Fruit fly (Drosophila melanogaster) whole organism, prepupa: ENCODE results near the gene tipE.
A peak's percentile ranks its signal among the peaks of the same experiment; 100 is the strongest.

ENCODE experiments used
- Blimp-1 ChIP-seq: fragments of 200-800 bp; sonication (Bioruptor generic); optimal IDR thresholded peaks from 3 replicates; lab custom pipeline; 2017; ENCODE audit warnings: missing biosample characterization, missing genetic modification characterization, mild to moderate bottlenecking, moderate library complexity, missing genetic modification reagents
- CG10669 ChIP-seq: fragments of 200-800 bp; sonication (Bioruptor generic); optimal IDR thresholded peaks from 3 replicates; lab custom pipeline; 2018; ENCODE audit warnings: missing biosample characterization, mild to moderate bottlenecking, missing genetic modification characterization, moderate library complexity
- CG15336 ChIP-seq: fragments of 200-800 bp; sonication (Bioruptor generic); IDR thresholded peaks from 2 replicates; pipeline ENCODE4 v1.3.6; 2022; ENCODE audit warnings: missing biosample characterization, missing genetic modification characterization
- CG32006 ChIP-seq: fragments of 200-800 bp; sonication (Bioruptor generic); optimal IDR thresholded peaks from 3 replicates; lab custom pipeline; 2017; ENCODE audit warnings: missing biosample characterization, mild to moderate bottlenecking, missing genetic modification characterization
- CG4318 ChIP-seq: fragments of 200-800 bp; sonication (Bioruptor generic); optimal IDR thresholded peaks from 3 replicates; lab custom pipeline; 2017; ENCODE audit warnings: missing biosample characterization, mild to moderate bottlenecking, missing genetic modification characterization
- CG6163 ChIP-seq: fragments of 200-800 bp; sonication (Bioruptor generic); IDR thresholded peaks from 3 replicates; pipeline ENCODE4 v1.3.6; 2022; ENCODE audit warnings: missing biosample characterization, missing genetic modification characterization
- CG6276 ChIP-seq: fragments of 200-800 bp; sonication (Bioruptor generic); optimal IDR thresholded peaks from 2 replicates; lab custom pipeline; 2017; ENCODE audit warnings: missing biosample characterization, mild to moderate bottlenecking, missing genetic modification characterization
- CG6854 ChIP-seq: fragments of 200-800 bp; sonication (Bioruptor generic); optimal IDR thresholded peaks from 2 replicates; lab custom pipeline; 2017; ENCODE audit warnings: missing biosample characterization, mild to moderate bottlenecking, missing genetic modification characterization
- CG8319 ChIP-seq: fragments of 200-800 bp; sonication (Bioruptor generic); optimal IDR thresholded peaks from 3 replicates; lab custom pipeline; 2016; ENCODE audit warnings: missing biosample characterization, missing genetic modification characterization
- CG8632 ChIP-seq: fragments of 200-800 bp; sonication (Bioruptor generic); optimal IDR thresholded peaks from 3 replicates; lab custom pipeline; 2016; ENCODE audit warnings: missing biosample characterization, missing genetic modification characterization
- Eip78C ChIP-seq: fragments of 200-800 bp; sonication (Bioruptor generic); peaks from one replicate; lab custom pipeline; 2016; ENCODE audit warnings: missing biosample characterization, missing genetic modification characterization
- Eip93F ChIP-seq: fragments of 200-800 bp; sonication (Bioruptor generic); optimal IDR thresholded peaks from 2 replicates; lab custom pipeline; 2016; ENCODE audit warnings: missing biosample characterization, mild to moderate bottlenecking, missing genetic modification characterization
- Ets96B ChIP-seq: fragments of 200-800 bp; optimal IDR thresholded peaks from 2 replicates; lab custom pipeline; 2019; ENCODE audit warnings: missing biosample characterization, mild to moderate bottlenecking, missing genetic modification characterization, moderate library complexity
- Gug ChIP-seq: fragments of 200-800 bp; sonication (Bioruptor generic); IDR thresholded peaks from 2 replicates; pipeline ENCODE4 v1.3.6; 2022; ENCODE audit warnings: missing biosample characterization, missing genetic modification characterization
- Lpt ChIP-seq: fragments of 200-800 bp; sonication (Bioruptor generic); optimal IDR thresholded peaks from 3 replicates; lab custom pipeline; 2016; ENCODE audit warnings: missing biosample characterization, missing genetic modification characterization
- OdsH ChIP-seq: fragments of 200-800 bp; sonication (Bioruptor generic); optimal IDR thresholded peaks from 3 replicates; lab custom pipeline; 2016; ENCODE audit warnings: missing biosample characterization, missing genetic modification characterization
- Smox ChIP-seq: fragments of 200-800 bp; sonication (Bioruptor generic); optimal IDR thresholded peaks from 3 replicates; lab custom pipeline; 2016; ENCODE audit warnings: missing biosample characterization, missing genetic modification characterization
- Sox102F ChIP-seq: fragments of 200-800 bp; sonication (Bioruptor generic); optimal IDR thresholded peaks from 2 replicates; lab custom pipeline; 2016; ENCODE audit warnings: missing biosample characterization, mild to moderate bottlenecking, missing genetic modification characterization
- Sox15 ChIP-seq: fragments of 200-800 bp; sonication (Bioruptor generic); optimal IDR thresholded peaks from 3 replicates; lab custom pipeline; 2016; ENCODE audit warnings: missing biosample characterization, missing genetic modification characterization
- acj6 ChIP-seq: fragments of 200-800 bp; sonication (Bioruptor generic); optimal IDR thresholded peaks from 3 replicates; lab custom pipeline; 2016; ENCODE audit warnings: missing biosample characterization, missing genetic modification characterization
- cyc ChIP-seq: fragments of 200-800 bp; sonication (Bioruptor generic); optimal IDR thresholded peaks from 3 replicates; lab custom pipeline; 2016; ENCODE audit warnings: missing biosample characterization, missing genetic modification characterization
- dac ChIP-seq: fragments of 200-800 bp; sonication (Bioruptor generic); optimal IDR thresholded peaks from 2 replicates; lab custom pipeline; 2017; ENCODE audit warnings: missing biosample characterization, mild to moderate bottlenecking, missing genetic modification characterization
- dsx ChIP-seq: fragments of 200-800 bp; optimal IDR thresholded peaks from 3 replicates; lab custom pipeline; 2019; ENCODE audit warnings: missing biosample characterization, mild to moderate bottlenecking, missing genetic modification characterization, moderate library complexity; ENCODE audit not compliant: poor library complexity, severe bottlenecking
- eg ChIP-seq: fragments of 200-800 bp; sonication (Bioruptor generic); IDR thresholded peaks from 3 replicates; pipeline ENCODE4 v1.3.6; 2022; ENCODE audit warnings: missing biosample characterization, missing genetic modification characterization
- fd85E ChIP-seq: fragments of 200-800 bp; sonication (Bioruptor generic); optimal IDR thresholded peaks from 3 replicates; lab custom pipeline; 2016; ENCODE audit warnings: missing biosample characterization, missing genetic modification characterization
- fkh ChIP-seq: fragments of 200-800 bp; sonication (Bioruptor generic); optimal IDR thresholded peaks from 3 replicates; lab custom pipeline; 2017; ENCODE audit warnings: missing biosample characterization, mild to moderate bottlenecking, missing genetic modification characterization, moderate library complexity
- lz ChIP-seq: fragments of 200-800 bp; sonication (Bioruptor generic); optimal IDR thresholded peaks from 3 replicates; lab custom pipeline; 2016; ENCODE audit warnings: missing biosample characterization, missing genetic modification characterization
- net ChIP-seq: fragments of 200-800 bp; sonication (Bioruptor generic); optimal IDR thresholded peaks from 3 replicates; lab custom pipeline; 2016; ENCODE audit warnings: missing biosample characterization, missing genetic modification characterization
- salr ChIP-seq, 2 experiments: fragments of 200-800 bp; sonication (Bioruptor generic); optimal IDR thresholded peaks; 3 replicates each; lab custom pipeline; 2016 to 2018; ENCODE audit warnings: missing biosample characterization in 2 of 2, missing genetic modification characterization in 2 of 2, mild to moderate bottlenecking in 1 of 2
- ss ChIP-seq, 2 experiments: fragments of 200-800 bp; sonication (Bioruptor generic); optimal IDR thresholded peaks; 2 replicates in 1 of 2; 3 replicates in 1 of 2; lab custom pipeline; 2017 to 2018; ENCODE audit warnings: mild to moderate bottlenecking in 2 of 2, missing biosample characterization in 2 of 2, missing genetic modification characterization in 2 of 2, moderate library complexity in 1 of 2
- svp ChIP-seq: fragments of 200-800 bp; sonication (Bioruptor generic); peaks from one replicate; lab custom pipeline; 2016; ENCODE audit warnings: missing biosample characterization, missing genetic modification characterization
- vri ChIP-seq: fragments of 200-800 bp; sonication (Bioruptor generic); optimal IDR thresholded peaks from 3 replicates; lab custom pipeline; 2016; ENCODE audit warnings: missing biosample characterization, mild to moderate bottlenecking, missing genetic modification characterization

Gene tipE

dm6 chr3L:4211440-4211839 is 23.1 kb downstream of the tipE start, which contains the start of gene Cpr64Ab:
Gene Cpr64Ab (minus strand): TSS chr3L:4211540.
- TF ChIP-seq cyc (GFP tag; lab: Kevin White, UChicago), result no peak
- TF ChIP-seq CG32006 (GFP tag; lab: Kevin White, UChicago), result no peak
- TF ChIP-seq ss (GFP tag; optimal IDR thresholded peaks at IDR 0.05; lab: Kevin White, UChicago), result no peak
- no peak for TF ChIP-seq CG6163 (GFP tag; lab: Robert Waterston, UW)
- no peak for TF ChIP-seq CG6854 (GFP tag; lab: Kevin White, UChicago)
- TF ChIP-seq Sox15 (GFP tag; lab: Kevin White, UChicago), result no peak
- TF ChIP-seq svp (GFP tag; lab: Kevin White, UChicago), result no peak
- no peak for TF ChIP-seq fd85E (GFP tag; lab: Kevin White, UChicago)
- TF ChIP-seq CG8632, result no peak
- TF ChIP-seq dsx (GFP tag; lab: Kevin White, UChicago), result no peak
- TF ChIP-seq Smox, result no peak
- TF ChIP-seq Lpt (GFP tag; lab: Kevin White, UChicago), result no peak
- no peak for TF ChIP-seq Eip93F (GFP tag; lab: Kevin White, UChicago)
- TF ChIP-seq salr (GFP tag; optimal IDR thresholded peaks at IDR 0.05; lab: Kevin White, UChicago), result no peak
- TF ChIP-seq CG4318 (GFP tag; lab: Kevin White, UChicago), result no peak
- TF ChIP-seq CG10669 (GFP tag; lab: Kevin White, UChicago), result no peak
- no peak for TF ChIP-seq net (GFP tag; lab: Kevin White, UChicago)
- TF ChIP-seq lz, result no peak
- no peak for TF ChIP-seq OdsH (GFP tag; lab: Kevin White, UChicago)

DNA sequence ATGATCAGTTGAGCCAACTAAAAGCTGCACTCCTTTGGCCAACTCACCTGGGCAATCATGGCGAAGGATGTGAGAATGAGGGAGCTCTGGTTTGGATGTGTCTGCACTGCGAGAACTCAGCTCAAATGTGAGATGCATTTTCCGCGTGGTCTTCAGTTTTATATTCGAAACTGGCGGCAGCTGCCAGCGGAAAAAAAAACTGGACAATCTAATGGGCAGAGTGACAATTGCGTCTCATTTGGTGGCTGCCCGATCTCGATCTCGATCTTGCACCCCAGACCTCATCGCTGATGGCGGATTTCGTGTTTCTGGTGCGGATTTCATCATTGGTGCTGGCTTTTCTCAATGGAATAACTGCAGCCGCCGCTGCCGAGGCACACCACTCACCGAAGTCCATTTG is 24.5 kb downstream of the tipE start, which contains the start of gene Cpr64Ac:
Gene Cpr64Ac (minus strand): TSS at position 101 of the 400 bp plus-strand sequence.
- TF ChIP-seq net (GFP tag; lab: Kevin White, UChicago), result no peak
- no peak for TF ChIP-seq Gug
- no peak for TF ChIP-seq CG15336 (GFP tag; lab: Robert Waterston, UW)
- TF ChIP-seq CG8319 (GFP tag; lab: Kevin White, UChicago), result no peak
- TF ChIP-seq Smox, result no peak

- TF ChIP-seq acj6 (GFP tag; lab: Kevin White, UChicago), result no peak
- 0 out of 3 replicates have a peak, but pooled peaks have one; percentile 10 for TF ChIP-seq CG6163 (GFP tag; lab: Robert Waterston, UW)
Observed at dm6 chr3L:4215079-4215478, 26.8 kb downstream of the tipE start, which contains the start of gene Cpr64Ad. Gene Cpr64Ad (plus strand): TSS chr3L:4215379.

DNA sequence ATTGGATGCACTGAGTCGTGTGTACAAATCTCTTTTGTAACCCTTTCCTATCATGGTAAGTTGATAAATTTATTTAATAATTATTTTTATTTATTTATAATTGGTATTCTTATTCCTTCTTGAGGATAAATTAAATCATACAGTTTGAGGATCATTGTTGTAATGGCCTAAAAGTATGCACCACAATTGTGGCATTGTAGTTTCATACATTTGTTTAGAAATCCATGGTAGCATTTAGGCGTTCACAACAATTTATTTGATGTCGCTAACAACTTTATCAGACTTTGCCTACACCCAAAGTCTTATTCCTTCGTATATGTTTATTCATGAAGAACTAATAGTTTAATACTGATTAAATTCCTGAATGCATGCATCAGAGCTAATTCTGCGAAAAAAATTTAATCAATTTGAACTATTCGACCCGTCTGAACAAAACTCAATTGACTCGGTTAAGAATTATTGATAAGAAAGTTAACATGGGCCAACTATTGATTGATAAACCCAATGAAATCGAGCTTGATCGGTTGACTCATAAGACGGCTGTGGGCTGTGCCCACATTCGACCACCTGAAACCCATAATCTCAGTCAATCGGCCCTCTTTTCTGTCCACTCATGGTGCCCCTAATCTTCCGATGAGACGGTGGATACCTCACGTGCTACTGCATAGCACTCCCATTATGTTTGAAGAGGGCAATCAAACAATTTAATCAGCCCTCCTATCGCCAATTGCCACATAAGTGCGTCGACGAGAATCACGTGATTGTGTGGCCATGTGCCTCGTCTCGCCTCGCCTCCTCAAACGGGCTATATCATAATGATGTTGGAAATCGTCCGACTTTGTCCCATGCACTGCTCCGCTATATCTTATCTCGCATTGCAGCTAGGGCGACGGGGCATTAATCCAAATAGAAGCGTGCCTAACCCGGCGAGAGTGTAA is 31.3 kb downstream of the tipE start:
- TF ChIP-seq fkh (GFP tag; lab: Kevin White, UChicago) (peak; percentile 63), dac (GFP tag; lab: Kevin White, UChicago) (no peak), Eip78C (peak; percentile 48), CG6276 (GFP tag; lab: Kevin White, UChicago) (peak; percentile 1), Blimp-1 (no peak), CG6163 (GFP tag; lab: Robert Waterston, UW) (peak; percentile 62), eg (GFP tag; lab: Robert Waterston, UW) (peak; percentile 42; the same call in 1 of the 3 replicates), svp (GFP tag; lab: Kevin White, UChicago) (peak; percentile 70)

DNA sequence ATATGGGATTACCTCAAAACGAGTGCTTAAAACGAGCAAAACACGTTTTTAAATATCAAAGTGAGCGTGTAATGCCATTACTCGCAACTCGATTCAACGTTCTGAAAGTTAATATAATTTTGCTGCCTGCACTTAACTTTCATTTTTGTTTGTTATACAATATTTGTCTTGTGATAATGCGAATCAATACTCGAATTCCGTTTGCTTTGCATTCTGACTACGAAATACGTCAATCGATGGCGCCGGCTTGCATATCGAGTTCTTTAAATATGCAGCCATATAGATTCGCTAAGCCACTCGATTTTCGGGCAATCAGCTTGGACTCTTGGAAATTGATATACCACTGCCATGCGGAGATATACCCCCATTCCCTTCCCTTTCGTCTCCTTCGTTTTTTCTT is 32.4 kb downstream of the tipE start:
- no peak for TF ChIP-seq Ets96B (tag; lab: Kevin White, UChicago)
- peak; percentile 16 for TF ChIP-seq Sox102F
- TF ChIP-seq vri, result peak; percentile 77
- TF ChIP-seq Blimp-1, result peak; percentile 41
- no peak for TF ChIP-seq eg (GFP tag; lab: Robert Waterston, UW)
- TF ChIP-seq, all 60 proteins: peak for 3
